Fruit fly (Drosophila melanogaster): ENCODE measurements around the gene CG34155.
A peak's percentile ranks its signal among the peaks of the same experiment; 100 is the strongest.

CG34155 gene

dm6 chr3R:30570554-30571141 lies 10.6 kb upstream of the CG34155 start (continued):
- TF ChIP-seq sd (tag; optimal IDR thresholded peaks at IDR 0.05) (no peak), yki (optimal IDR thresholded peaks at IDR 0.05) (no peak), Dek (tag; optimal IDR thresholded peaks at IDR 0.05) (no peak), CG32772 (GFP tag; IDR thresholded peaks at IDR 0.05) (peak; percentile 78), Dbx (GFP tag; IDR thresholded peaks at IDR 0.05) (0 out of 3 replicates have a peak, but pooled peaks have one; percentile 19), Trl (optimal IDR thresholded peaks at IDR 0.05) (no peak), Trl (GFP tag; optimal IDR thresholded peaks at IDR 0.05) (peak; percentile 68), H15 (GFP tag; IDR thresholded peaks at IDR 0.05) (peak; percentile 47; the same call in 2 of the 3 replicates), h (optimal IDR thresholded peaks at IDR 0.05) (no peak), Stat92E (GFP tag; optimal IDR thresholded peaks at IDR 0.05) (no peak), CG18476 (GFP tag; optimal IDR thresholded peaks at IDR 0.05) (peak; percentile 56), dmrt99B (tag; optimal IDR thresholded peaks at IDR 0.05) (peak; percentile 91), E2f2 (GFP tag; IDR thresholded peaks at IDR 0.05) (peak; percentile 47), CG6254 (GFP tag; optimal IDR thresholded peaks at IDR 0.05) (peak; percentile 69), B-H1 (GFP tag; IDR thresholded peaks at IDR 0.05) (peak; percentile 64), zen (tag; optimal IDR thresholded peaks at IDR 0.05) (peak; percentile 67), CHES-1-like (GFP tag; optimal IDR thresholded peaks at IDR 0.05) (peak; percentile 44), Lhr (GFP tag; optimal IDR thresholded peaks at IDR 0.05) (peak; percentile 41), bbx (GFP tag; IDR thresholded peaks at IDR 0.05; ENCODE audit: partially characterized antibody) (no peak), sug (tag; optimal IDR thresholded peaks at IDR 0.05) (peak; percentile 35), CG16863 (GFP tag; optimal IDR thresholded peaks at IDR 0.05) (peak; percentile 70), NC2β (GFP tag; optimal IDR thresholded peaks at IDR 0.05) (peak; percentile 62), knrl (GFP tag; IDR thresholded peaks at IDR 0.05; ENCODE audit: partially characterized antibody) (no peak), BEAF-32 (GFP tag; optimal IDR thresholded peaks at IDR 0.05) (no peak), eyg (GFP tag; optimal IDR thresholded peaks at IDR 0.05) (peak; percentile 13), tgo (GFP tag; IDR thresholded peaks at IDR 0.05) (peak; percentile 79), mam (GFP tag; optimal IDR thresholded peaks at IDR 0.05) (peak; percentile 58), ro (GFP tag; IDR thresholded peaks at IDR 0.05) (peak; percentile 46; the same call in 1 of the 2 replicates), D19B (GFP tag; optimal IDR thresholded peaks at IDR 0.05) (no peak), Nf-YC (tag; optimal IDR thresholded peaks at IDR 0.05) (no peak), psq (GFP tag; optimal IDR thresholded peaks at IDR 0.05) (no peak), pnt (GFP tag; optimal IDR thresholded peaks at IDR 0.05) (peak; percentile 67), Pdp1 (GFP tag; optimal IDR thresholded peaks at IDR 0.05) (peak; percentile 51 to 72), kay (GFP tag; optimal IDR thresholded peaks at IDR 0.05) (peak; percentile 45), amos (GFP tag; IDR thresholded peaks at IDR 0.05; ENCODE audit: partially characterized antibody) (no peak), Ravus (GFP tag; IDR thresholded peaks at IDR 0.05) (no peak; the same call in 1 of the 2 replicates), CG4617 (GFP tag; optimal IDR thresholded peaks at IDR 0.05; ENCODE audit: borderline replicate concordance) (no peak), D (optimal IDR thresholded peaks at IDR 0.05) (no peak), D (GFP tag; optimal IDR thresholded peaks at IDR 0.05) (peak; percentile 75), vfl (GFP tag; optimal IDR thresholded peaks at IDR 0.05) (no peak), YL-1 (GFP tag; optimal IDR thresholded peaks at IDR 0.05) (peak; percentile 12), ind (GFP tag; optimal IDR thresholded peaks at IDR 0.05) (peak; percentile 74), CG9727 (GFP tag; optimal IDR thresholded peaks at IDR 0.05) (peak; percentile 56), CG18262 (tag; optimal IDR thresholded peaks at IDR 0.05) (peak; percentile 86), CG34224 (GFP tag; IDR thresholded peaks at IDR 0.05; ENCODE audit: partially characterized antibody) (no peak), CG12219 (GFP tag; optimal IDR thresholded peaks at IDR 0.05) (peak; percentile 82), ssp (GFP tag; IDR thresholded peaks at IDR 0.05) (peak; percentile 61; the same call in 1 of the 2 replicates), Hmx (GFP tag; optimal IDR thresholded peaks at IDR 0.05) (peak; percentile 2), Poxn (GFP tag; IDR thresholded peaks at IDR 0.05) (no peak), prd (optimal IDR thresholded peaks at IDR 0.05) (no peak), prd (GFP tag; IDR thresholded peaks at IDR 0.05) (peak; percentile 82; the same call in 2 of the 3 replicates)

Measured in whole organism, embryonic.